Worm (Caenorhabditis elegans) whole organism, dauer: ENCODE measurements around the gene fbxa-78.

Source experiments
- unc-62 ChIP-seq: sonication (generic microtip); optimal IDR thresholded peaks from 2 replicates; lab custom pipeline; 2017; ENCODE audit warnings: missing biosample characterization, missing genetic modification reagents, missing genetic modification characterization

Gene fbxa-78

ce11 chrIII:1218221-1218620, 40.0 kb downstream of the fbxa-78 start:
- TF ChIP-seq unc-62 (GFP tag; lab: Kevin White, UChicago) = no peak

ce11 chrIII:1216096-1216495, 42.2 kb downstream of the fbxa-78 start:
- no peak for TF ChIP-seq unc-62 (GFP tag; lab: Kevin White, UChicago)

ce11 chrIII:1214680-1215079, 43.6 kb downstream of the fbxa-78 start, which contains the start of gene Y119D3B.21:
Gene Y119D3B.21, plus strand, starts transcription at chrIII:1215000.
- no peak for TF ChIP-seq unc-62 (GFP tag; lab: Kevin White, UChicago)

ce11 chrIII:1214121-1214673, 44.1 kb downstream of the fbxa-78 start:
- no peak for TF ChIP-seq unc-62 (GFP tag; lab: Kevin White, UChicago)

ce11 chrIII:1210638-1211037, 47.6 kb downstream of the fbxa-78 start:
- no peak for TF ChIP-seq unc-62 (GFP tag; lab: Kevin White, UChicago)

- TF ChIP-seq unc-62 (GFP tag; lab: Kevin White, UChicago) = no peak
These were observed 50.4 kb downstream of the fbxa-78 start, which contains the start of gene orc-3 for ce11 chrIII:1207852-1208251. Gene orc-3, plus strand, starts transcription at chrIII:1208133.
